Fruit fly (Drosophila melanogaster) whole organism, wandering third instar larva: ENCODE data around the gene CG7024.

ENCODE experiments used
- GATAd ChIP-seq: sonication (Bioruptor generic); optimal IDR thresholded peaks from 2 replicates; lab custom pipeline; 2016; ENCODE audit warnings: missing biosample characterization, missing genetic modification characterization
- HLH106 ChIP-seq: fragments of 200-800 bp; optimal IDR thresholded peaks from 3 replicates; lab custom pipeline; 2019; ENCODE audit warnings: missing biosample characterization, mild to moderate bottlenecking, missing genetic modification characterization, moderate library complexity
- Hr83 ChIP-seq: fragments of 200-300 bp; sonication (Bioruptor generic); optimal IDR thresholded peaks from 2 replicates; lab custom pipeline; 2016; ENCODE audit warnings: missing biosample characterization, mild to moderate bottlenecking, missing genetic modification characterization, moderate library complexity; ENCODE audit not compliant: poor library complexity, severe bottlenecking
- Myc ChIP-seq: fragments of >200 bp; optimal IDR thresholded peaks from 2 replicates; lab custom pipeline; 2017
- foxo ChIP-seq, 2 experiments: fragments of 200-800 bp; sonication (Bioruptor generic); optimal IDR thresholded peaks; 2 replicates in 1 of 2; 3 replicates in 1 of 2; lab custom pipeline; 2016 to 2017; ENCODE audit warnings: missing biosample characterization in 2 of 2, missing genetic modification characterization in 2 of 2
- fru ChIP-seq: fragments of 200-800 bp; sonication (Bioruptor generic); optimal IDR thresholded peaks from 3 replicates; lab custom pipeline; 2016; ENCODE audit warnings: missing biosample characterization, mild to moderate bottlenecking, missing genetic modification characterization
- h ChIP-seq: fragments of 200-800 bp; sonication (Bioruptor generic); optimal IDR thresholded peaks from 3 replicates; lab custom pipeline; 2016; ENCODE audit warnings: missing biosample characterization, mild to moderate bottlenecking, missing genetic modification characterization
- psq ChIP-seq: fragments of 200-800 bp; sonication (Bioruptor generic); optimal IDR thresholded peaks from 3 replicates; lab custom pipeline; 2017; ENCODE audit warnings: missing biosample characterization, mild to moderate bottlenecking, missing genetic modification characterization, moderate library complexity
- sv ChIP-seq: fragments of 200-800 bp; sonication (Bioruptor generic); optimal IDR thresholded peaks from 3 replicates; lab custom pipeline; 2016; ENCODE audit warnings: missing biosample characterization, missing genetic modification characterization

- TF ChIP-seq GATAd (no peak), fru (GFP tag; lab: Kevin White, UChicago) (no peak), Hr83 (GFP tag; lab: Kevin White, UChicago) (no peak), Myc (lab: Kevin White, UChicago) (no peak), sv (GFP tag; lab: Kevin White, UChicago) (no peak), psq (no peak), h (no peak), foxo (GFP tag; optimal IDR thresholded peaks at IDR 0.05; lab: Kevin White, UChicago) (no peak), HLH106 (tag; lab: Kevin White, UChicago) (no peak)
These were observed 5.7 kb upstream of the CG7024 start for dm6 chrX:4699370-4699769.
